Fruit fly (Drosophila melanogaster) whole organism, wandering third instar larva: ENCODE results near the gene Ir67a.

Experiments
- Dif ChIP-seq: fragments of 200-275, 200-300 bp; sonication (Bioruptor generic); optimal IDR thresholded peaks from 2 replicates; lab custom pipeline; 2018; ENCODE audit warnings: missing biosample characterization, missing genetic modification characterization; ENCODE audit not compliant: partially characterized antibody
- Hr83 ChIP-seq: fragments of 200-300 bp; sonication (Bioruptor generic); optimal IDR thresholded peaks from 2 replicates; lab custom pipeline; 2016; ENCODE audit warnings: missing biosample characterization, mild to moderate bottlenecking, missing genetic modification characterization, moderate library complexity; ENCODE audit not compliant: poor library complexity, severe bottlenecking
- ey ChIP-seq: fragments of 200-800 bp; sonication (Bioruptor generic); optimal IDR thresholded peaks from 2 replicates; lab custom pipeline; 2016; ENCODE audit warnings: missing biosample characterization, missing genetic modification characterization
- usp ChIP-seq: fragments of >200 bp; optimal IDR thresholded peaks from 2 replicates; lab custom pipeline; 2017; ENCODE audit warnings: missing biosample characterization, missing genetic modification characterization
- woc ChIP-seq: sonication (Bioruptor generic); optimal IDR thresholded peaks from 2 replicates; lab custom pipeline; 2016; ENCODE audit warnings: missing biosample characterization, mild to moderate bottlenecking, missing genetic modification characterization

- TF ChIP-seq ey (GFP tag; lab: Kevin White, UChicago) (no peak), usp (GFP tag; lab: Kevin White, UChicago) (no peak), Hr83 (GFP tag; lab: Kevin White, UChicago) (no peak), Dif (GFP tag; lab: Kevin White, UChicago) (no peak), woc (GFP tag; lab: Kevin White, UChicago) (no peak)
Observed at dm6 chr3L:9569849-9570248, 26.1 kb upstream of the Ir67a start.
